Worm (Caenorhabditis elegans): Measurements from ENCODE around the gene lgc-39.

- TF ChIP-seq egl-27 (tag; optimal IDR thresholded peaks at IDR 0.05): no peak
- TF ChIP-seq lir-3 (tag; optimal IDR thresholded peaks at IDR 0.05): no peak
- TF ChIP-seq pqm-1 (tag; optimal IDR thresholded peaks at IDR 0.05): no peak
- TF ChIP-seq ama-1 (optimal IDR thresholded peaks at IDR 0.05): no peak
- no peak for TF ChIP-seq spr-1 (tag; optimal IDR thresholded peaks at IDR 0.05)
These were observed 24.6 kb downstream of the lgc-39 start, which contains the start of gene F09G2.1 for ce11 chrV:7199932-7200331.

Data from whole organism, L4 larva.